Worm (Caenorhabditis elegans) whole organism, L4 larva: Measurements from ENCODE around the gene nhr-153.

Experiments
- fkh-10 ChIP-seq: fragments of 150-350 bp; optimal IDR thresholded peaks from 2 replicates; lab custom pipeline; 2014; ENCODE audit warnings: missing biosample characterization, missing genetic modification reagents, missing genetic modification characterization
- fos-1 ChIP-seq: fragments of 150-350 bp; optimal IDR thresholded peaks from 2 replicates; lab custom pipeline; 2014; ENCODE audit warnings: missing biosample characterization, missing genetic modification characterization
- nhr-6 ChIP-seq: fragments of 150-350 bp; optimal IDR thresholded peaks from 2 replicates; lab custom pipeline; 2014; ENCODE audit warnings: missing biosample characterization, missing genetic modification characterization
- nhr-76 ChIP-seq: fragments of 150-350 bp; optimal IDR thresholded peaks from 2 replicates; lab custom pipeline; 2014; ENCODE audit warnings: missing biosample characterization, missing genetic modification characterization

DNA sequence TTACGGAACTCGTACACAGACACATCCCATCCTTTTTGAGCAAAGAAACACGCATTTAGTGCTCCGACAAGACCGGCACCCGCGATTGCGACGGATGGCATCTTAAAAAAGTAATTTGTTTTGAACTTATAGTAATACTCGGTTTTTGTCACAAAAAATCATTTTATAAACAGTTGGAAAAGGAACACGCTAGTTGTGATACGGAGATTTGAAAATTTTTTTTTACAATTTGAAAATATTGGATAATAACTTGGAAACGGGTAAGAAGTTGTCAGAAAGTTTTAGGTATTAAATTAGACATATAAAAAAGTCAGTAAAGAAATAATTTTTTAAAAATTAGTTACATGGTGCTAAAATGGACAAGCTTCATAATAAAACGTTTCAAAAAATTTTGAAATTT is 33.6 kb upstream of the nhr-153 start, which contains the start of gene kmo-1:
- TF ChIP-seq nhr-6 = no peak
- no peak for TF ChIP-seq fos-1 (tag; lab: Kevin White, UChicago)
- TF ChIP-seq nhr-76 (tag; lab: Kevin White, UChicago) = no peak
- TF ChIP-seq fkh-10 = no peak
